Worm (Caenorhabditis elegans): ENCODE measurements around the gene ints-2.

DNA sequence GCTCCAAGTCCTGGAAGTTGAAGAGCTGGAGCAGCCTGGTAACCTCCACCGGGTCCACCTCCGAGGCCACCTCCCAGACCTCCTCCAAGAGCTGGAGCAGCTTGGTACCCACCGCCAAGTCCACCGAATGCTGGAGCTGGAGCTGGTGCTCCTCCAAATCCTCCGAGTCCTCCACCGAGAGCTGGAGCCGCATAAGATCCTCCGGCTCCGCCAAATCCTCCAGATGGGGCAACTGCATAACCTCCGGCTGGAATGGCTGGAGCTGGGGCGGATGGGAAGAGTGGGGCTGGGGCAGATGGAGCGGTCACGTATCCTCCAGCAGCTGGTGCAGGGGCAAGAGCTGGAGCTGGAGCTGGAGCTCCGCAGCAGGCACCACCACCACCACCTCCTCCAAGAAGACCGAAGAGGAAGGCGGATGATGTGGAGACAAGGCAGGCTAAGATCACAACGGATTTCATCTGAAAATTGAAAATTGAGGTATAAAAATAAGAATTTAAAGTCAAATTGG, 55.3 kb downstream of the ints-2 start, which contains the start of gene K02E11.10:
- TF ChIP-seq nhr-2 (tag; optimal IDR thresholded peaks at IDR 0.05) (no peak), ceh-43 (GFP tag; optimal IDR thresholded peaks at IDR 0.05) (no peak), nhr-237 (tag; optimal IDR thresholded peaks at IDR 0.05) (no peak), nhr-12 (tag; optimal IDR thresholded peaks at IDR 0.05) (no peak)

Data from whole organism, mixed stage, embryonic.